Fruit fly (Drosophila melanogaster) whole organism, prepupa: Measurements from ENCODE around the gene hid.

Experiments used
- Blimp-1 ChIP-seq: fragments of 200-800 bp; sonication (Bioruptor generic); optimal IDR thresholded peaks from 3 replicates; lab custom pipeline; 2017; ENCODE audit warnings: missing biosample characterization, missing genetic modification characterization, mild to moderate bottlenecking, moderate library complexity, missing genetic modification reagents
- CG10669 ChIP-seq: fragments of 200-800 bp; sonication (Bioruptor generic); optimal IDR thresholded peaks from 3 replicates; lab custom pipeline; 2018; ENCODE audit warnings: missing biosample characterization, mild to moderate bottlenecking, missing genetic modification characterization, moderate library complexity
- CG11294 ChIP-seq: fragments of 200-800 bp; sonication (Bioruptor generic); IDR thresholded peaks from 2 replicates; pipeline ENCODE4 v1.3.6; 2022; ENCODE audit warnings: missing biosample characterization, missing genetic modification characterization
- CG15336 ChIP-seq: fragments of 200-800 bp; sonication (Bioruptor generic); IDR thresholded peaks from 2 replicates; pipeline ENCODE4 v1.3.6; 2022; ENCODE audit warnings: missing biosample characterization, missing genetic modification characterization
- CG1621 ChIP-seq: fragments of 200-800 bp; sonication (Bioruptor generic); optimal IDR thresholded peaks from 3 replicates; lab custom pipeline; 2018; ENCODE audit warnings: missing biosample characterization, mild to moderate bottlenecking, missing genetic modification characterization
- CG16779 ChIP-seq: fragments of 200-800 bp; sonication (Bioruptor generic); optimal IDR thresholded peaks from 3 replicates; lab custom pipeline; 2017; ENCODE audit warnings: missing biosample characterization, mild to moderate bottlenecking, missing genetic modification characterization
- CG32006 ChIP-seq: fragments of 200-800 bp; sonication (Bioruptor generic); optimal IDR thresholded peaks from 3 replicates; lab custom pipeline; 2017; ENCODE audit warnings: missing biosample characterization, mild to moderate bottlenecking, missing genetic modification characterization
- CG34406 ChIP-seq: fragments of 200-800 bp; sonication (Bioruptor generic); optimal IDR thresholded peaks from 3 replicates; lab custom pipeline; 2016; ENCODE audit warnings: missing biosample characterization, missing genetic modification characterization
- CG3919 ChIP-seq: fragments of 200-800 bp; sonication (Bioruptor generic); optimal IDR thresholded peaks from 3 replicates; lab custom pipeline; 2016; ENCODE audit warnings: missing biosample characterization, missing genetic modification characterization
- CG4318 ChIP-seq: fragments of 200-800 bp; sonication (Bioruptor generic); optimal IDR thresholded peaks from 3 replicates; lab custom pipeline; 2017; ENCODE audit warnings: missing biosample characterization, mild to moderate bottlenecking, missing genetic modification characterization
- CG6163 ChIP-seq: fragments of 200-800 bp; sonication (Bioruptor generic); IDR thresholded peaks from 3 replicates; pipeline ENCODE4 v1.3.6; 2022; ENCODE audit warnings: missing biosample characterization, missing genetic modification characterization
- CG6808 ChIP-seq: fragments of 200-800 bp; sonication (Bioruptor generic); optimal IDR thresholded peaks from 3 replicates; lab custom pipeline; 2017; ENCODE audit warnings: missing biosample characterization, missing genetic modification characterization, mild to moderate bottlenecking, moderate library complexity, missing genetic modification reagents
- CG6854 ChIP-seq: fragments of 200-800 bp; sonication (Bioruptor generic); optimal IDR thresholded peaks from 2 replicates; lab custom pipeline; 2017; ENCODE audit warnings: missing biosample characterization, mild to moderate bottlenecking, missing genetic modification characterization
- CG7368 ChIP-seq: fragments of 200-800 bp; sonication (Bioruptor generic); optimal IDR thresholded peaks from 3 replicates; lab custom pipeline; 2016; ENCODE audit warnings: missing biosample characterization, missing genetic modification characterization
- CG8119 ChIP-seq: fragments of 200-800 bp; sonication (Bioruptor generic); IDR thresholded peaks from 3 replicates; pipeline ENCODE4 v1.3.6; 2022; ENCODE audit warnings: missing biosample characterization, missing genetic modification characterization
- CG8319 ChIP-seq: fragments of 200-800 bp; sonication (Bioruptor generic); optimal IDR thresholded peaks from 3 replicates; lab custom pipeline; 2016; ENCODE audit warnings: missing biosample characterization, missing genetic modification characterization
- CG9139 ChIP-seq: fragments of 200-800 bp; sonication (Bioruptor generic); optimal IDR thresholded peaks from 3 replicates; lab custom pipeline; 2017; ENCODE audit warnings: missing biosample characterization, mild to moderate bottlenecking, missing genetic modification characterization
- Eip75B ChIP-seq: fragments of 200-800 bp; sonication (Bioruptor generic); optimal IDR thresholded peaks from 3 replicates; lab custom pipeline; 2016; ENCODE audit warnings: missing biosample characterization, missing genetic modification characterization
- Eip78C ChIP-seq: fragments of 200-800 bp; sonication (Bioruptor generic); peaks from one replicate; lab custom pipeline; 2016; ENCODE audit warnings: missing biosample characterization, missing genetic modification characterization
- Ets21C ChIP-seq: fragments of 200-800 bp; sonication (Bioruptor generic); optimal IDR thresholded peaks from 3 replicates; lab custom pipeline; 2016; ENCODE audit warnings: missing biosample characterization, missing genetic modification characterization
- Ets96B ChIP-seq: fragments of 200-800 bp; optimal IDR thresholded peaks from 2 replicates; lab custom pipeline; 2019; ENCODE audit warnings: missing biosample characterization, mild to moderate bottlenecking, missing genetic modification characterization, moderate library complexity
- Hr38 ChIP-seq: sonication (Bioruptor generic); optimal IDR thresholded peaks from 2 replicates; lab custom pipeline; 2016; ENCODE audit warnings: missing biosample characterization, missing genetic modification characterization
- Lpt ChIP-seq: fragments of 200-800 bp; sonication (Bioruptor generic); optimal IDR thresholded peaks from 3 replicates; lab custom pipeline; 2016; ENCODE audit warnings: missing biosample characterization, missing genetic modification characterization
- Met ChIP-seq: fragments of 200-800 bp; sonication (Bioruptor generic); optimal IDR thresholded peaks from 3 replicates; lab custom pipeline; 2016; ENCODE audit warnings: missing biosample characterization, missing genetic modification characterization
- Smox ChIP-seq: fragments of 200-800 bp; sonication (Bioruptor generic); optimal IDR thresholded peaks from 3 replicates; lab custom pipeline; 2016; ENCODE audit warnings: missing biosample characterization, missing genetic modification characterization
- Sox102F ChIP-seq: fragments of 200-800 bp; sonication (Bioruptor generic); optimal IDR thresholded peaks from 2 replicates; lab custom pipeline; 2016; ENCODE audit warnings: missing biosample characterization, mild to moderate bottlenecking, missing genetic modification characterization
- achi ChIP-seq: fragments of 200-800 bp; sonication (Bioruptor generic); optimal IDR thresholded peaks from 3 replicates; lab custom pipeline; 2016; ENCODE audit warnings: missing biosample characterization, missing genetic modification characterization
- acj6 ChIP-seq: fragments of 200-800 bp; sonication (Bioruptor generic); optimal IDR thresholded peaks from 3 replicates; lab custom pipeline; 2016; ENCODE audit warnings: missing biosample characterization, missing genetic modification characterization
- dac ChIP-seq: fragments of 200-800 bp; sonication (Bioruptor generic); optimal IDR thresholded peaks from 2 replicates; lab custom pipeline; 2017; ENCODE audit warnings: missing biosample characterization, mild to moderate bottlenecking, missing genetic modification characterization
- dsx ChIP-seq: fragments of 200-800 bp; optimal IDR thresholded peaks from 3 replicates; lab custom pipeline; 2019; ENCODE audit warnings: missing biosample characterization, mild to moderate bottlenecking, missing genetic modification characterization, moderate library complexity; ENCODE audit not compliant: poor library complexity, severe bottlenecking
- eg ChIP-seq: fragments of 200-800 bp; sonication (Bioruptor generic); IDR thresholded peaks from 3 replicates; pipeline ENCODE4 v1.3.6; 2022; ENCODE audit warnings: missing biosample characterization, missing genetic modification characterization
- esn ChIP-seq: fragments of 200-800 bp; sonication (Bioruptor generic); optimal IDR thresholded peaks from 2 replicates; lab custom pipeline; 2016; ENCODE audit warnings: missing biosample characterization, mild to moderate bottlenecking, missing genetic modification characterization, moderate library complexity
- fd85E ChIP-seq: fragments of 200-800 bp; sonication (Bioruptor generic); optimal IDR thresholded peaks from 3 replicates; lab custom pipeline; 2016; ENCODE audit warnings: missing biosample characterization, missing genetic modification characterization
- lz ChIP-seq: fragments of 200-800 bp; sonication (Bioruptor generic); optimal IDR thresholded peaks from 3 replicates; lab custom pipeline; 2016; ENCODE audit warnings: missing biosample characterization, missing genetic modification characterization
- net ChIP-seq: fragments of 200-800 bp; sonication (Bioruptor generic); optimal IDR thresholded peaks from 3 replicates; lab custom pipeline; 2016; ENCODE audit warnings: missing biosample characterization, missing genetic modification characterization
- pdm3 ChIP-seq: fragments of 200-800 bp; sonication (Bioruptor generic); optimal IDR thresholded peaks from 3 replicates; lab custom pipeline; 2016; ENCODE audit warnings: missing biosample characterization, missing genetic modification characterization
- salr ChIP-seq, 2 experiments: fragments of 200-800 bp; sonication (Bioruptor generic); optimal IDR thresholded peaks; 3 replicates each; lab custom pipeline; 2016 to 2018; ENCODE audit warnings: missing biosample characterization in 2 of 2, missing genetic modification characterization in 2 of 2, mild to moderate bottlenecking in 1 of 2
- ss ChIP-seq, 2 experiments: fragments of 200-800 bp; sonication (Bioruptor generic); optimal IDR thresholded peaks; 2 replicates in 1 of 2; 3 replicates in 1 of 2; lab custom pipeline; 2017 to 2018; ENCODE audit warnings: mild to moderate bottlenecking in 2 of 2, missing biosample characterization in 2 of 2, missing genetic modification characterization in 2 of 2, moderate library complexity in 1 of 2
- svp ChIP-seq: fragments of 200-800 bp; sonication (Bioruptor generic); peaks from one replicate; lab custom pipeline; 2016; ENCODE audit warnings: missing biosample characterization, missing genetic modification characterization
- topi ChIP-seq: fragments of 200-800 bp; sonication (Bioruptor generic); optimal IDR thresholded peaks from 3 replicates; lab custom pipeline; 2016; ENCODE audit warnings: missing biosample characterization, missing genetic modification characterization
- vri ChIP-seq: fragments of 200-800 bp; sonication (Bioruptor generic); optimal IDR thresholded peaks from 3 replicates; lab custom pipeline; 2016; ENCODE audit warnings: missing biosample characterization, mild to moderate bottlenecking, missing genetic modification characterization

Gene hid

DNA sequence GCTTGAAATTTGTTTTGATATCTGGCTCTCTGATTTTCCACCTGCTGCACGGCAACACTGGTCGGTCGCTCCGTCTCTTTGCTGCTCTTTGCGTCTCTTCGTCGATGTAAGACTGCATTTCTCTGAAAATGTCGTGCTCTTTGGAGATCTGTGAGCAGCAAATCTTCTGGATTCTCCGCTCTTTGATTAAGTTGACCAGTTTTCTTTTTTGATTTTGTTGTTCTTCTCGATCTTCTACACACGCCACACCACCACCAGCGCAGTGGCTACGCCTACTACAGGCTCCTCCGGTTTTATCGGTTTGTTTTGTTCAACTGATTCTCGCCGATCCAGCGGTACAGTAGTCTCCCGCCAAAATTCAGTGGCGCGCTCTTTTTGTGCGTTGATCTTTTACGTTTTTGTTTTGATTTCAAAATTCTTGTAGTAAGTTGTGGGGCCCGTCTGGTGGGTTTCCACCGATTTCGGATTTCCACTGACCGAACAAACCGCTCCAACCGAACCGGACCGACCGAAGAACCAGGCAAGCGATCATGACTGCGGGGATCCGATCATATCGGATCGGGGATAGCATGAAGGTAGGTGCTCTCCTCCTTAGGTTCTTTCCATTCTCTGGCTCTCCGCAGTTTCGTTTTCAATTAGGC lies 48.9 kb upstream of the hid start (continued):
- TF ChIP-seq lz (no peak), dac (GFP tag; lab: Kevin White, UChicago) (no peak), CG6163 (GFP tag; lab: Robert Waterston, UW) (peak; percentile 77; the same call in 2 of the 3 replicates), CG6854 (GFP tag; lab: Kevin White, UChicago) (no peak), Eip78C (no peak), Ets96B (tag; lab: Kevin White, UChicago) (no peak), pdm3 (GFP tag; lab: Kevin White, UChicago) (no peak), CG1621 (tag; lab: Kevin White, UChicago) (peak; percentile 63), vri (GFP tag; lab: Kevin White, UChicago) (peak; percentile 8), Sox102F (GFP tag; lab: Kevin White, UChicago) (no peak), Lpt (GFP tag; lab: Kevin White, UChicago) (no peak), acj6 (GFP tag; lab: Kevin White, UChicago) (no peak), topi (GFP tag; lab: Kevin White, UChicago) (no peak), CG34406 (GFP tag; lab: Kevin White, UChicago) (no peak), CG3919 (peak; percentile 20), Smox (GFP tag; lab: Kevin White, UChicago) (no peak), Ets21C (no peak)

DNA sequence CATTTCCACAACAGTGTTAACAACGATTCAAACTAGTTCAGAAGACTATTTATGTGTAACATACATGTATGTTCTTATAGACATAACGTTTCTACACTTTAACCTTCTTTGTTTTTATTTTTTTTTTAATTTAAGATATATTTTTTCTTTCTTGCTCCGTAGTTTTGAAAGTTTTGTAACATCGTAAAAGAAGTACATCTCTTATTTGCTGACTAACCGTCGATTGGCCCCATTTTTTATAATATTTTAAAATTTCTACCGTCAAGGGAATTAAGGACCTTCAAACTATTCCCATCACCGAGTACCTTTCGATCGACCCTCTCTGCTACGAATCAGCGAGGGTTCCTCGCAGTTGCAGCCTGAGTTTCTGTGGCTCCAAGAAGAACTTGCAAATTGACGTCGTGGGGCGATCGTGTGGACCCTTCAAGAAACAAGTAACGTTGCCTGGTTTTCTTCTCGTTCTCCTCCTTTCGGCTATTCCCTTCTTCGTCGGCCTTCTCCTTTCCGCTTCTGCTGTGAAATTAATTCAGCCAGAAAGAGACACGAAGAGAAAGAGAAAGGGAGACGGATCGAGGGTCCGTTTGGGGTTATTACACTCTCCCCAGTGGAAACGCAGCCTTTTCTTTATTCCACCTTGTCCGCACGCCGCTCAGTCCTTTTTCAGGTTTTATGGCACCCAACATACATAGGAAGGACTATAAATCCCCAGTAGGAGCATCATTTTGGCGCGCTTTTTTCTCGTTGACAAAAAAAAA lies 47.7 kb upstream of the hid start:
- TF ChIP-seq CG10669 (GFP tag; lab: Kevin White, UChicago), result no peak
- peak; percentile 19 for TF ChIP-seq Blimp-1 (GFP tag; lab: Kevin White, UChicago)
- TF ChIP-seq svp (GFP tag; lab: Kevin White, UChicago), result peak; percentile 73
- TF ChIP-seq CG8319 (GFP tag; lab: Kevin White, UChicago), result no peak
- TF ChIP-seq CG6854 (GFP tag; lab: Kevin White, UChicago), result no peak
- TF ChIP-seq Eip78C, result peak; percentile 29
- peak; percentile 37 for TF ChIP-seq dsx (GFP tag; lab: Kevin White, UChicago)
- TF ChIP-seq CG1621 (tag; lab: Kevin White, UChicago), result peak; percentile 41
- TF ChIP-seq CG32006, result no peak
- TF ChIP-seq ss (GFP tag; optimal IDR thresholded peaks at IDR 0.05; lab: Kevin White, UChicago), result peak in 1 of 2 experiments; percentile 46
- TF ChIP-seq CG6808, result no peak
- TF ChIP-seq CG6163 (GFP tag; lab: Robert Waterston, UW), result peak; percentile 51; the same call in 2 of the 3 replicates
- peak; percentile 2 for TF ChIP-seq Met
- TF ChIP-seq dac (GFP tag; lab: Kevin White, UChicago), result no peak

DNA sequence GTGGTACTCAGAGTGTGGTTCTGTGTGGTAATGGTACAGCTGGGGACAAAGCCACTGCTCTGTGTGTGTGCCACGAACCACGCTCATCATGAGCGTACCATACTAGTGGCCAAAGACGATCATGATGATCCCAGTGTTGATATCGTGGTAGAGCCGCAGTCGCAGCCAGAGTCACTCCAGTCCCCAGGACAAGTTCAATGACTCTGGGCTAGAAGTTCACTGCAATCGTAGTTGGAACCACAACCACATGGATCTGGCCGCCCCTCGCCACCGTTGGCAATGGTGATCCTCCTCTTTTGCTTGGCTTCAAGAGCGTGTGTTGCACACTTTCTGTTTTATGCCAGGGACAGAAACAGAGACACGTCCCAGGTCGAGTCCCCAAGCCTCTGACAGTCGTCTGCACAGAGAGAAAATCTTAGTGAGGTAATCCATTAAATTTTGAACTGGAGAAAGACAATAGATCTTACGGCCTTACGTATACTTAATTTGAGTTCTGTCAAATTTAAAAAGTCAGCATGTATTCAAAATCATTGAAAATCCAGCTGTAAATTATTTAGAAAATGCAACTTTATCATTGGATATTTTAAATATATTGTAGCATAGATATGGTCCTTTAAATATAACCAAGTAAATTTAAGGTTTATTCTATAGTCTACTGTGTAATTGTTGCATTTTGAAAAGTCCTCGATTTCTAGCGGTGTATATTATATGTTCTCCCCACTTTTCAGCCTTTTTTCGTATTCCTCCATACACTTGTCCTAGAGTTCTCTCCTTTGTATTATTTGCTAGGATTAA lies 46.7 kb upstream of the hid start:
- TF ChIP-seq Hr38 (no peak), achi (peak; percentile 88), svp (GFP tag; lab: Kevin White, UChicago) (peak; percentile 82), topi (GFP tag; lab: Kevin White, UChicago) (peak; percentile 84), CG16779 (peak; percentile 84), lz (peak; percentile 75), CG7368 (peak; percentile 61), CG4318 (peak; percentile 66), CG10669 (GFP tag; lab: Kevin White, UChicago) (peak; percentile 96), dac (GFP tag; lab: Kevin White, UChicago) (no peak), salr (GFP tag; optimal IDR thresholded peaks at IDR 0.05; lab: Kevin White, UChicago) (peak; percentile 88 to 90), eg (GFP tag; lab: Robert Waterston, UW) (no peak), CG6163 (GFP tag; lab: Robert Waterston, UW) (peak; percentile 71), CG9139 (GFP tag; lab: Kevin White, UChicago) (peak; percentile 90), net (GFP tag; lab: Kevin White, UChicago) (peak; percentile 78), dsx (GFP tag; lab: Kevin White, UChicago) (peak; percentile 93), pdm3 (GFP tag; lab: Kevin White, UChicago) (peak; percentile 84), CG11294 (GFP tag; lab: Robert Waterston, UW) (no peak), Eip78C (peak; percentile 98), Lpt (GFP tag; lab: Kevin White, UChicago) (peak; percentile 76), fd85E (GFP tag; lab: Kevin White, UChicago) (peak; percentile 6), Eip75B (GFP tag; lab: Kevin White, UChicago) (peak; percentile 91), CG34406 (GFP tag; lab: Kevin White, UChicago) (peak; percentile 84), Sox102F (GFP tag; lab: Kevin White, UChicago) (peak; percentile 68), CG15336 (GFP tag; lab: Robert Waterston, UW) (peak; percentile 58; the same call in 1 of the 2 replicates), esn (GFP tag; lab: Kevin White, UChicago) (peak; percentile 84), Ets96B (tag; lab: Kevin White, UChicago) (peak; percentile 96), CG8119 (peak; percentile 77)
